Worm (Caenorhabditis elegans) whole organism, L2 larva: ENCODE measurements around the gene sru-28.

Source experiments
- C34F6.9 ChIP-seq: fragments of 150-350 bp; optimal IDR thresholded peaks from 2 replicates; lab custom pipeline; 2014; ENCODE audit warnings: missing biosample characterization, missing genetic modification characterization
- R02D3.7 ChIP-seq: fragments of 150-350 bp; optimal IDR thresholded peaks from 2 replicates; lab custom pipeline; 2014; ENCODE audit warnings: missing biosample characterization, missing genetic modification characterization
- Y55F3AM.14 ChIP-seq: fragments of 200-800 bp; sonication (Bioruptor generic); optimal IDR thresholded peaks from 2 replicates; lab custom pipeline; 2018; ENCODE audit warnings: mild to moderate bottlenecking, missing genetic modification characterization, missing compliant biosample characterization
- alr-1 ChIP-seq: fragments of 150-350 bp; optimal IDR thresholded peaks from 2 replicates; lab custom pipeline; 2014; ENCODE audit warnings: missing biosample characterization, missing genetic modification characterization
- ama-1 ChIP-seq: fragments of 150-350 bp; optimal IDR thresholded peaks from 2 replicates; lab custom pipeline; 2018; ENCODE audit warnings: inconsistent platforms
- ceh-16 ChIP-seq: fragments of 150-350 bp; optimal IDR thresholded peaks from 2 replicates; lab custom pipeline; 2014; ENCODE audit warnings: missing biosample characterization, missing genetic modification characterization
- crh-2 ChIP-seq: sonication (generic microtip); optimal IDR thresholded peaks from 2 replicates; lab custom pipeline; 2017; ENCODE audit warnings: missing biosample characterization, missing genetic modification characterization
- dmd-4 ChIP-seq: sonication (generic microtip); optimal IDR thresholded peaks from 2 replicates; lab custom pipeline; 2017; ENCODE audit warnings: missing biosample characterization, missing genetic modification characterization
- egl-27 ChIP-seq: sonication (generic microtip); optimal IDR thresholded peaks from 3 replicates; lab custom pipeline; 2017; ENCODE audit warnings: missing biosample characterization, missing genetic modification reagents, missing genetic modification characterization
- elt-1 ChIP-seq: fragments of 150-350 bp; optimal IDR thresholded peaks from 2 replicates; lab custom pipeline; 2014; ENCODE audit warnings: missing biosample characterization, missing genetic modification characterization
- elt-3 ChIP-seq: sonication (generic microtip); optimal IDR thresholded peaks from 2 replicates; lab custom pipeline; 2017; ENCODE audit warnings: missing biosample characterization, missing genetic modification characterization
- fos-1 ChIP-seq: fragments of 150-350 bp; optimal IDR thresholded peaks from 2 replicates; lab custom pipeline; 2014; ENCODE audit warnings: missing biosample characterization, missing genetic modification characterization
- gmeb-1 ChIP-seq: fragments of 150-350 bp; optimal IDR thresholded peaks from 2 replicates; lab custom pipeline; 2014; ENCODE audit warnings: missing biosample characterization, missing genetic modification characterization
- lin-11 ChIP-seq: fragments of 150-350 bp; sonication (generic microtip); optimal IDR thresholded peaks from 2 replicates; lab custom pipeline; 2014; ENCODE audit warnings: missing biosample characterization, missing genetic modification characterization, inconsistent platforms, mixed read lengths
- lin-13 ChIP-seq: fragments of 150-350 bp; optimal IDR thresholded peaks from 2 replicates; lab custom pipeline; 2014; ENCODE audit warnings: missing biosample characterization, missing genetic modification reagents, missing genetic modification characterization
- lin-39 ChIP-seq: fragments of 150-350 bp; optimal IDR thresholded peaks from 2 replicates; lab custom pipeline; 2014; ENCODE audit warnings: missing biosample characterization, missing genetic modification reagents, missing genetic modification characterization
- lsy-2 ChIP-seq, 2 experiments: fragments of 150-350 bp in 1 of 2; sonication (generic microtip) in 1 of 2; optimal IDR thresholded peaks; 2 replicates each; lab custom pipeline; 2014 to 2017; ENCODE audit warnings: missing biosample characterization in 2 of 2, missing genetic modification characterization in 2 of 2
- mab-5 ChIP-seq: fragments of 150-350 bp; optimal IDR thresholded peaks from 2 replicates; lab custom pipeline; 2014; ENCODE audit warnings: missing biosample characterization, missing genetic modification characterization
- mbf-1 ChIP-seq: sonication (generic microtip); optimal IDR thresholded peaks from 2 replicates; lab custom pipeline; 2017; ENCODE audit warnings: missing biosample characterization, missing genetic modification characterization
- mdl-1 ChIP-seq, 2 experiments: fragments of 150-350 bp in 1 of 2; sonication (generic microtip) in 1 of 2; optimal IDR thresholded peaks; 2 replicates each; lab custom pipeline; 2017; ENCODE audit warnings: missing biosample characterization in 2 of 2, missing genetic modification characterization in 2 of 2
- nhr-10 ChIP-seq: sonication (generic microtip); optimal IDR thresholded peaks from 2 replicates; lab custom pipeline; 2017; ENCODE audit warnings: missing biosample characterization, missing genetic modification characterization
- nhr-11 ChIP-seq: fragments of 150-350 bp; optimal IDR thresholded peaks from 2 replicates; lab custom pipeline; 2014; ENCODE audit warnings: missing biosample characterization, missing genetic modification characterization
- nhr-12 ChIP-seq: fragments of 150-350 bp; optimal IDR thresholded peaks from 2 replicates; lab custom pipeline; 2014; ENCODE audit warnings: missing biosample characterization, missing genetic modification characterization
- nhr-129 ChIP-seq: fragments of 150-350 bp; optimal IDR thresholded peaks from 2 replicates; lab custom pipeline; 2014; ENCODE audit warnings: missing biosample characterization, missing genetic modification characterization
- nhr-21 ChIP-seq: fragments of 150-350 bp; optimal IDR thresholded peaks from 2 replicates; lab custom pipeline; 2014; ENCODE audit warnings: missing biosample characterization, missing genetic modification characterization
- nhr-25 ChIP-seq: fragments of 150-350 bp; sonication (generic microtip); optimal IDR thresholded peaks from 3 replicates; lab custom pipeline; 2014; ENCODE audit warnings: missing biosample characterization, missing genetic modification characterization
- nhr-6 ChIP-seq: fragments of 150-350 bp; optimal IDR thresholded peaks from 2 replicates; lab custom pipeline; 2014; ENCODE audit warnings: missing biosample characterization, missing genetic modification characterization
- nhr-77 ChIP-seq: fragments of 150-350 bp; optimal IDR thresholded peaks from 2 replicates; lab custom pipeline; 2014; ENCODE audit warnings: missing biosample characterization, missing genetic modification characterization
- peb-1 ChIP-seq: fragments of 150-350 bp; optimal IDR thresholded peaks from 2 replicates; lab custom pipeline; 2014; ENCODE audit warnings: missing biosample characterization, missing genetic modification characterization
- sem-4 ChIP-seq: fragments of 150-350 bp; optimal IDR thresholded peaks from 2 replicates; lab custom pipeline; 2014; ENCODE audit warnings: missing biosample characterization, missing genetic modification reagents, missing genetic modification characterization
- skn-1 ChIP-seq: sonication (generic microtip); optimal IDR thresholded peaks from 2 replicates; lab custom pipeline; 2017; ENCODE audit warnings: missing biosample characterization, missing genetic modification characterization
- sma-3 ChIP-seq: sonication (generic microtip); optimal IDR thresholded peaks from 2 replicates; lab custom pipeline; 2016; ENCODE audit warnings: missing genetic modification reagents, missing genetic modification characterization, missing compliant biosample characterization
- sma-9 ChIP-seq, 2 experiments: fragments of 150-350 bp in 1 of 2; sonication (generic microtip) in 1 of 2; optimal IDR thresholded peaks; 2 replicates each; lab custom pipeline; 2014 to 2016; ENCODE audit warnings: missing genetic modification characterization in 2 of 2, mild to moderate bottlenecking in 1 of 2, missing biosample characterization in 1 of 2, missing compliant biosample characterization in 1 of 2, missing genetic modification reagents in 1 of 2, moderate library complexity in 1 of 2
- snpc-4 ChIP-seq: fragments of 150-350 bp; optimal IDR thresholded peaks from 2 replicates; lab custom pipeline; 2014; ENCODE audit warnings: missing biosample characterization, missing genetic modification characterization
- unc-39 ChIP-seq: fragments of 150-350 bp; optimal IDR thresholded peaks from 2 replicates; lab custom pipeline; 2014; ENCODE audit warnings: missing biosample characterization, missing genetic modification characterization
- unc-55 ChIP-seq: fragments of 150-350 bp; sonication (generic microtip); optimal IDR thresholded peaks from 3 replicates; lab custom pipeline; 2014; ENCODE audit warnings: missing biosample characterization, missing genetic modification reagents, missing genetic modification characterization
- unc-62 ChIP-seq: fragments of 150-350 bp; optimal IDR thresholded peaks from 2 replicates; lab custom pipeline; 2014; ENCODE audit warnings: missing biosample characterization, missing genetic modification reagents, missing genetic modification characterization
- zag-1 ChIP-seq: fragments of 150-350 bp; optimal IDR thresholded peaks from 2 replicates; lab custom pipeline; 2014; ENCODE audit warnings: missing biosample characterization, missing genetic modification characterization
- ztf-1 ChIP-seq: fragments of 200-800 bp; sonication (Bioruptor generic); conservative IDR thresholded peaks from 2 replicates; pipeline ENCODE4 v1.3.6; 2022; ENCODE audit warnings: missing genetic modification characterization, missing compliant biosample characterization
- ztf-11 ChIP-seq: sonication (generic microtip); optimal IDR thresholded peaks from 2 replicates; lab custom pipeline; 2017; ENCODE audit warnings: missing biosample characterization, missing genetic modification characterization
- ztf-4 ChIP-seq: fragments of 150-350 bp; optimal IDR thresholded peaks from 2 replicates; lab custom pipeline; 2014; ENCODE audit warnings: missing biosample characterization, missing genetic modification characterization

sru-28 gene

DNA sequence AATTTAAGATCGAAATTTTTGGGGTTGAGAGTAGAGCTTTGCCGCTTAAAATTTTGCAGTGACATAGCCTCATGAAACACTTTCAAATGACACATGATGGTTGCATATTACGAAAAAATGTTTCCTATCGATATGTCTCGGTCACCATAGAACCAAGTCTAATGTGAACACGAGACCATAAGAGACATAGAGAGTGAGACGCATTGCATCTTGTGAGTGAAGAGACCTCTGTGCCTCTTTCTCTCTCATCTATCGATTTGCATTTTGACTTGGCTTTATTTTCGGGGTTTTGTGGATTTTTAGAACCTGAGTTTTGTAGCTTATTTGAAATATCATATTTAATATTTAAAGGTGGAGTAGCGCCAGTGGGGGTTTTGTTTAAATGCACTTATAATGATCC, 39.1 kb upstream of the sru-28 start:
- TF ChIP-seq unc-55 (GFP tag; lab: Kevin White, UChicago) (peak; percentile 42), elt-3 (tag; lab: Kevin White, UChicago) (no peak), alr-1 (tag; lab: Kevin White, UChicago) (no peak), ceh-16 (tag; lab: Kevin White, UChicago) (no peak), ztf-4 (tag; lab: Kevin White, UChicago) (no peak), R02D3.7 (tag; lab: Kevin White, UChicago) (no peak), mbf-1 (no peak), C34F6.9 (tag; lab: Kevin White, UChicago) (peak; percentile 57), crh-2 (tag; lab: Kevin White, UChicago) (no peak), lin-39 (tag; lab: Kevin White, UChicago) (no peak), skn-1 (tag; lab: Kevin White, UChicago) (peak; percentile 0), lsy-2 (tag; optimal IDR thresholded peaks at IDR 0.05; lab: Kevin White, UChicago) (peak in 1 of 2 experiments; percentile 24), snpc-4 (tag; lab: Kevin White, UChicago) (no peak), gmeb-1 (no peak), ztf-1 (GFP tag; lab: Robert Waterston, UW) (no peak), nhr-21 (no peak), mdl-1 (tag; optimal IDR thresholded peaks at IDR 0.05; lab: Kevin White, UChicago) (no peak), unc-39 (no peak), fos-1 (tag; lab: Kevin White, UChicago) (peak; percentile 11), sma-9 (GFP tag; optimal IDR thresholded peaks at IDR 0.05; lab: Kevin White, UChicago) (peak; percentile 31), sma-9 (tag; optimal IDR thresholded peaks at IDR 0.05; lab: Kevin White, UChicago) (no peak), nhr-129 (tag; lab: Kevin White, UChicago) (peak; percentile 75)

DNA sequence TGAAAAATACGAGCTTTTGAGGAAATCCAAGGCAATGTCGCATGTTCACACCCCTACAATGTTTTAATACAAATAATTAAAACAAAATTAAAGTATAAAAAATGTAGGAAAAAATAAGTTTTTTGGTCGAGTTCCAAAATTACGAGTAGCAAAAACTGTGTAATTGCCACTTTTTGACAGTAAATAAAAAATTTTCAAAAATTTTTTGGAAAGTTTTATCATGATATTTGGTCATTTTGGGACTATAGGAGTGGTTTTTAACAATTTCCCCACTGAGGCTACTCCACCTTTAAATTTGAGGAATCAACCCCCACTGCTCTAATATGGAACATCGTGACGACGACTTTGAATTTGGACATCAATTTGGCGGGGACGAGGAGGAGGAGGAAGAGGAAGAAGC, 38.7 kb upstream of the sru-28 start, which contains the start of gene gid-8:
gid-8 (plus strand) TSS at position 301 of the 400 bp plus-strand sequence.
- TF ChIP-seq sem-4 (tag; lab: Kevin White, UChicago) (no peak), sma-9 (GFP tag; optimal IDR thresholded peaks at IDR 0.05; lab: Kevin White, UChicago) (no peak), sma-9 (tag; optimal IDR thresholded peaks at IDR 0.05; lab: Kevin White, UChicago) (no peak), ama-1 (lab: Kevin White, UChicago) (no peak)

DNA sequence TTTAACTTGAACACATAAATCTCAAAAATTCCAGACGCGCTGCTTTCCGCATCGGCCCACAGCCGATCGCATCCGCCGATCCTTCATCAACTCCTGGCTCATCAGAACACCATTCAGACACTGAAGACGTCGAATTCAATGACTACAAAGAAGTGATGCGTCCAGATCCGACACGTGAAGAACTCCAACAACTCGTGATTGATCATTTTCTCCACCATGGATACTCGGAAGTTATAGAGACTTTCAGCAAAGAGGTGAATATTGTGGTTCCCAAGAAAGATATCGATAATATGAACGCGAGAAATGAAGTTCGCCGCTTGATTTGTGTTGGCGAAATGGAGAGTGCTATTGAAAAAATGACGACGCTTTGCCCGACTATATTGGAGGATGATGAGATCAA, 37.2 kb upstream of the sru-28 start:
- TF ChIP-seq mbf-1 (no peak), lin-11 (tag; lab: Kevin White, UChicago) (no peak), gmeb-1 (no peak), nhr-12 (tag; lab: Kevin White, UChicago) (no peak), nhr-77 (tag; lab: Kevin White, UChicago) (no peak), C34F6.9 (tag; lab: Kevin White, UChicago) (no peak), skn-1 (tag; lab: Kevin White, UChicago) (no peak), unc-62 (no peak), R02D3.7 (tag; lab: Kevin White, UChicago) (no peak), nhr-6 (tag; lab: Kevin White, UChicago) (no peak)

DNA sequence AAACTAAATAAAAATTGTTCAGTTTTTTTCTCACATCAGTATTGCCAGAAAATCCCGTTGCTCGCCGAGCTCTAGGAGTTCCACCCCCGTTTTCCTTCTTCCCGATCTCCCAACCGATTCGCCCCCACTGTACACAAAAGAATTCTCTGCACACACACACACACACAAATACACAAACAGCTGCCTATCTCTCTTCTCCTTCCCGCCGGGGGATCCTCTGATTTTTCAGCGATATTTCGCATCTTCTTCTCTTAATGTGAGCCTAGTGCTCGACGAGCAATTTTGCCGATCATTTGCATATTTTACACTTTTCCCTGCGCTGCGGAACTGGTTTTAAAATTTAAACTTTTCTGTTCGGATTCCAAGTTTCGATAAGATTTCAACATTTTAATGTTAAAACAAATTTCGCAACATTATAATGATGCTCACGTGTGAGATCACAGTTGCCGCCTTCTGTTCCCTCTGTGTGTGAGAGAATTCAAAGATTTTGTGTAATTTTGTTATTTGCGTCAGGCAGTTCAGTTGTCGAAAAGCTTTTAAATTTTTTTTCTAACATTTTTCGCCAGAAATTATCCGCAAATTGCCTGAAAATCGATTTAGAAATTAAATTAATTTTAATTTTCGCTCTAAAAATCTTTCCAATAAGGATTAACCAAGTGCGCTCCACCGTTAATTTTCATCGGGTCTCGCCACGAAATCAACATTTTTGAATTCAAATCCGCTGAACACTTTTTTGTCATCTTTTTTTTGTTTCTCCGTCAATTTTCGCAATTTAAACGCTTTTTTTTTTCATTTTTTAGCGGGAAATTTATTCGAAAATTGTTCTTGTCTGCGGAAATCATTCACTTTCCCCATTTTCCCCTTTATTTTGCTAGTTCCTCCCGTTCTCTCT, 34.8 kb upstream of the sru-28 start:
- TF ChIP-seq unc-39 (no peak), lin-13 (GFP tag; lab: Kevin White, UChicago) (peak; percentile 87), ztf-1 (GFP tag; lab: Robert Waterston, UW) (no peak), sma-3 (peak; percentile 70), lsy-2 (tag; optimal IDR thresholded peaks at IDR 0.05; lab: Kevin White, UChicago) (peak in 1 of 2 experiments; percentile 82), mbf-1 (no peak), alr-1 (tag; lab: Kevin White, UChicago) (no peak), C34F6.9 (tag; lab: Kevin White, UChicago) (peak; percentile 87), mdl-1 (tag; optimal IDR thresholded peaks at IDR 0.05; lab: Kevin White, UChicago) (peak in 1 of 2 experiments; percentile 10), fos-1 (tag; lab: Kevin White, UChicago) (peak; percentile 63), ztf-4 (tag; lab: Kevin White, UChicago) (peak; percentile 32), elt-3 (tag; lab: Kevin White, UChicago) (no peak), sem-4 (tag; lab: Kevin White, UChicago) (no peak), ztf-11 (tag; lab: Kevin White, UChicago) (no peak), nhr-25 (peak; percentile 74), peb-1 (tag; lab: Kevin White, UChicago) (no peak), lin-39 (tag; lab: Kevin White, UChicago) (no peak), nhr-129 (tag; lab: Kevin White, UChicago) (peak; percentile 13), zag-1 (tag; lab: Kevin White, UChicago) (peak; percentile 53), unc-62 (no peak), sma-9 (GFP tag; optimal IDR thresholded peaks at IDR 0.05; lab: Kevin White, UChicago) (peak; percentile 25), sma-9 (tag; optimal IDR thresholded peaks at IDR 0.05; lab: Kevin White, UChicago) (no peak), nhr-6 (tag; lab: Kevin White, UChicago) (peak; percentile 50), dmd-4 (tag; lab: Kevin White, UChicago) (no peak), nhr-10 (tag; lab: Kevin White, UChicago) (no peak), snpc-4 (tag; lab: Kevin White, UChicago) (no peak), R02D3.7 (tag; lab: Kevin White, UChicago) (no peak), elt-1 (no peak), skn-1 (tag; lab: Kevin White, UChicago) (peak; percentile 86), mab-5 (tag; lab: Kevin White, UChicago) (peak; percentile 43), nhr-11 (tag; lab: Kevin White, UChicago) (no peak), Y55F3AM.14 (no peak), egl-27 (tag; lab: Kevin White, UChicago) (no peak), nhr-21 (peak; percentile 58), gmeb-1 (peak; percentile 91)
